Worm (Caenorhabditis elegans): ENCODE data around the gene F47B8.8.

Gene F47B8.8

DNA sequence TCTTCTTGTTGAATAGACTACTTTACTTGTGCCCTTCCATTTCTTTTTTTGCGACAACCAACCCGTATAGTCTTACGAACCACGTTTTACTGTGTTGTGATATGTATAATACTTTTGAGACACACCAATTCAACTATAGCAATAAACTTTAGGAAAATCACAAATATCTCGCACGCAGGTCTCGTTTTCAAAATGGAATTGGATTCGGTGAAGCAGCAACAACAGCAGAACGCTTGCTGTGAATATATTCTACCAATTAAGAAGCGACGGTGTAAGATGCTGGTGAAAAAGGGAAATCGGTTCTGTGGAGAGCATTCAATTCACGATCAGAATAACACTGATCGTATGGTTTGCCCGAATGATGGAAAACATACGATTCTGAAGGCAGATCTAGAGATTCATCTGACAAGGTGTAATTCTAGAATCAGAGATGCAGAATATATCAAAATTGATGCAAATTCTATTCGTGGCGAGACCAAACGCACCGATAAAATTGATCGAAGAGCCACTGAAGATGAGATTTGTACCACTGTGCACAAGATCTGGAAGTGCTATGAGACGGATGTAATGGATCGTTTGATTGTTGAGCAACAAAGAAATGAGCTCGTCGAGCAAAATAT lies 22.8 kb downstream of the F47B8.8 start, which contains the start of gene Y49A3A.3:
Gene Y49A3A.3, plus strand, starts transcription at position 153 of the 620 bp plus-strand sequence.
- TF ChIP-seq F55B11.4 (tag; optimal IDR thresholded peaks at IDR 0.05; ENCODE audit: borderline replicate concordance, insufficient read depth) (no peak), mes-4 (tag; optimal IDR thresholded peaks at IDR 0.05) (no peak), snpc-4 (GFP tag; optimal IDR thresholded peaks at IDR 0.05) (no peak), snpc-4 (tag; optimal IDR thresholded peaks at IDR 0.05) (peak in 3 of 4 experiments; percentile 51 to 63 (median 59)), F57C9.4 (tag; optimal IDR thresholded peaks at IDR 0.05) (peak; percentile 60), chd-7 (tag; optimal IDR thresholded peaks at IDR 0.05) (peak; percentile 91), hsf-1 (GFP tag; IDR thresholded peaks at IDR 0.05) (peak; percentile 17; the same call in 1 of the 2 replicates), hrde-1 (tag; optimal IDR thresholded peaks at IDR 0.05; ENCODE audit: borderline replicate concordance) (peak; percentile 63), ztf-18 (tag; optimal IDR thresholded peaks at IDR 0.05) (peak; percentile 52), ceh-58 (GFP tag; IDR thresholded peaks at IDR 0.05) (no peak), nhr-80 (tag; optimal IDR thresholded peaks at IDR 0.05) (peak; percentile 25), unc-62 (GFP tag; optimal IDR thresholded peaks at IDR 0.05) (no peak), lin-35 (GFP tag; optimal IDR thresholded peaks at IDR 0.05) (peak in 1 of 3 experiments; percentile 23), cebp-2 (GFP tag; IDR thresholded peaks at IDR 0.05) (0 out of 2 replicates have a peak, but pooled peaks have one; percentile 60), repo-1 (tag; optimal IDR thresholded peaks at IDR 0.05) (peak; percentile 95), pbrm-1 (GFP tag; IDR thresholded peaks at IDR 0.05) (peak; percentile 76), Y56A3A.18 (GFP tag; IDR thresholded peaks at IDR 0.05) (no peak), ama-1 (optimal IDR thresholded peaks at IDR 0.05) (peak; percentile 76), ama-1 (GFP tag; optimal IDR thresholded peaks at IDR 0.05) (peak in 1 of 2 experiments; percentile 80), rec-8 (tag; optimal IDR thresholded peaks at IDR 0.05) (no peak), ztf-3 (GFP tag; optimal IDR thresholded peaks at IDR 0.05) (peak; percentile 72), B0035.1 (tag; optimal IDR thresholded peaks at IDR 0.05) (peak; percentile 65), madf-6 (GFP tag; IDR thresholded peaks at IDR 0.05) (peak; percentile 56), gei-17 (GFP tag; optimal IDR thresholded peaks at IDR 0.05) (peak; percentile 24), unc-130 (GFP tag; optimal IDR thresholded peaks at IDR 0.05) (no peak), ceh-40 (GFP tag; IDR thresholded peaks at IDR 0.05) (no peak), die-1 (tag; optimal IDR thresholded peaks at IDR 0.05) (peak; percentile 33), atf-7 (tag; optimal IDR thresholded peaks at IDR 0.05) (peak; percentile 84), B0019.2 (GFP tag; conservative IDR thresholded peaks at IDR 0.05) (no peak), F23B12.7 (tag; optimal IDR thresholded peaks at IDR 0.05; ENCODE audit: insufficient read depth) (no peak), B0336.3 (GFP tag; IDR thresholded peaks at IDR 0.05) (peak; percentile 94), lin-54 (GFP tag; optimal IDR thresholded peaks at IDR 0.05) (peak; percentile 43), C06A6.2 (GFP tag; conservative IDR thresholded peaks at IDR 0.05) (0 out of 2 replicates have a peak, but pooled peaks have one; percentile 13), F49E8.2 (tag; optimal IDR thresholded peaks at IDR 0.05; ENCODE audit: insufficient read depth) (no peak), F22D6.2 (tag; optimal IDR thresholded peaks at IDR 0.05) (peak; percentile 23), Y53G8AR.9 (GFP tag; conservative IDR thresholded peaks at IDR 0.05) (0 out of 2 replicates have a peak, but pooled peaks have one; percentile 78), rcor-1 (GFP tag; IDR thresholded peaks at IDR 0.05) (no peak), Y67H2A.10 (GFP tag; conservative IDR thresholded peaks at IDR 0.05) (no peak), rpc-1 (optimal IDR thresholded peaks at IDR 0.05) (no peak), rpc-1 (tag; optimal IDR thresholded peaks at IDR 0.05) (no peak), C17E4.6 (GFP tag; IDR thresholded peaks at IDR 0.05) (no peak), hlh-26 (GFP tag; conservative IDR thresholded peaks at IDR 0.05) (no peak), dpff-1 (tag; optimal IDR thresholded peaks at IDR 0.05) (peak; percentile 43), nfyb-1 (GFP tag; IDR thresholded peaks at IDR 0.05) (peak; percentile 78), cebp-1 (GFP tag; IDR thresholded peaks at IDR 0.05) (no peak), cebp-1 (tag; optimal IDR thresholded peaks at IDR 0.05) (peak; percentile 70), T26A5.8 (tag; optimal IDR thresholded peaks at IDR 0.05) (no peak), F10E7.11 (tag; optimal IDR thresholded peaks at IDR 0.05) (peak; percentile 48), zim-3 (tag; optimal IDR thresholded peaks at IDR 0.05) (peak; percentile 73)

Measured in whole organism, young adult.